Worm (Caenorhabditis elegans) whole organism, L3 larva: ENCODE results near the gene dcr-1.

Source experiments
- ama-1 ChIP-seq: fragments of 150-350 bp; optimal IDR thresholded peaks from 2 replicates; lab custom pipeline; 2018
- egl-27 ChIP-seq: sonication (generic microtip); optimal IDR thresholded peaks from 4 replicates; lab custom pipeline; 2017; ENCODE audit warnings: missing biosample characterization, missing genetic modification reagents, missing genetic modification characterization
- elt-1 ChIP-seq: fragments of 150-350 bp; optimal IDR thresholded peaks from 2 replicates; lab custom pipeline; 2014; ENCODE audit warnings: missing biosample characterization, missing genetic modification characterization
- nhr-76 ChIP-seq: fragments of 150-350 bp; sonication (generic microtip); optimal IDR thresholded peaks from 5 replicates; lab custom pipeline; 2014; ENCODE audit warnings: missing biosample characterization, missing genetic modification characterization

ce11 chrIII:8066989-8067388 is 13.1 kb downstream of the dcr-1 start, which contains the start of gene pros-1:
- TF ChIP-seq ama-1 (no peak), elt-1 (tag; lab: Kevin White, UChicago) (no peak), egl-27 (tag; lab: Kevin White, UChicago) (no peak), nhr-76 (no peak)
